Worm (Caenorhabditis elegans) whole organism, young adult: ENCODE data around the gene let-716.

ENCODE experiments used
- F52B5.7 ChIP-seq: sonication (generic microtip); optimal IDR thresholded peaks from 2 replicates; lab custom pipeline; 2016; ENCODE audit warnings: mild to moderate bottlenecking, missing genetic modification characterization, missing compliant biosample characterization
- F57A8.1 ChIP-seq: fragments of 200-800 bp; sonication (Bioruptor generic); optimal IDR thresholded peaks from 2 replicates; lab custom pipeline; 2018; ENCODE audit warnings: mild to moderate bottlenecking, missing genetic modification characterization, moderate library complexity, missing compliant biosample characterization
- ekl-4 ChIP-seq: fragments of 200-800 bp; sonication (Bioruptor generic); IDR thresholded peaks from 2 replicates; pipeline ENCODE4 v1.3.6; 2022; ENCODE audit warnings: missing genetic modification reagents, missing genetic modification characterization, missing compliant biosample characterization
- hmg-1.2 ChIP-seq: fragments of 200-800 bp; sonication (Bioruptor generic); IDR thresholded peaks from 2 replicates; pipeline ENCODE4 v1.3.6; 2022; ENCODE audit warnings: missing genetic modification reagents, missing genetic modification characterization, missing compliant biosample characterization
- lin-26 ChIP-seq: fragments of 200-800 bp; sonication (Bioruptor generic); IDR thresholded peaks from 2 replicates; pipeline ENCODE4 v1.3.6; 2022; ENCODE audit warnings: missing genetic modification reagents, missing genetic modification characterization, missing compliant biosample characterization
- mxl-1 ChIP-seq: sonication (generic microtip); optimal IDR thresholded peaks from 2 replicates; lab custom pipeline; 2016; ENCODE audit warnings: missing genetic modification characterization, missing compliant biosample characterization
- nhr-90 ChIP-seq: sonication (generic microtip); optimal IDR thresholded peaks from 2 replicates; lab custom pipeline; 2016; ENCODE audit warnings: missing genotype, mild to moderate bottlenecking, missing genetic modification characterization, missing compliant biosample characterization
- snpc-3.4 ChIP-seq: sonication (generic microtip); optimal IDR thresholded peaks from 2 replicates; lab custom pipeline; 2017; ENCODE audit warnings: missing genetic modification characterization, mild to moderate bottlenecking, missing compliant biosample characterization, antibody characterized with exemption, moderate library complexity, missing genotype, missing genetic modification reagents
- snpc-4 ChIP-seq, 5 experiments: fragments of 150-350 bp in 1 of 5; sonication (generic microtip) in 4 of 5; optimal IDR thresholded peaks; 2 replicates each; lab custom pipeline; 2014 to 2018; ENCODE audit warnings: missing genetic modification characterization in 5 of 5, missing biosample characterization in 3 of 5, antibody characterized with exemption in 2 of 5, mild to moderate bottlenecking in 2 of 5, missing compliant biosample characterization in 2 of 5, missing genotype in 2 of 5, moderate library complexity in 2 of 5, missing genetic modification reagents in 1 of 5
- unc-62 ChIP-seq: fragments of 150-350 bp; optimal IDR thresholded peaks from 2 replicates; lab custom pipeline; 2014; ENCODE audit warnings: missing biosample characterization, missing genetic modification reagents, missing genetic modification characterization
- ztf-26 ChIP-seq: sonication (generic microtip); optimal IDR thresholded peaks from 2 replicates; lab custom pipeline; 2017; ENCODE audit warnings: missing genetic modification characterization, missing compliant biosample characterization

- TF ChIP-seq lin-26 (GFP tag; lab: Robert Waterston, UW) (no peak), unc-62 (GFP tag; lab: Kevin White, UChicago) (no peak), mxl-1 (no peak), snpc-4 (GFP tag; optimal IDR thresholded peaks at IDR 0.05; lab: Kevin White, UChicago) (no peak), snpc-4 (tag; optimal IDR thresholded peaks at IDR 0.05; lab: Kevin White, UChicago) (no peak), hmg-1.2 (GFP tag; lab: Robert Waterston, UW) (no peak), snpc-3.4 (tag; lab: Kevin White, UChicago) (no peak), ekl-4 (no peak), ztf-26 (tag; lab: Kevin White, UChicago) (no peak), F52B5.7 (tag; lab: Kevin White, UChicago) (no peak), F57A8.1 (GFP tag; lab: Kevin White, UChicago) (no peak), nhr-90 (no peak)
These were observed 28.0 kb upstream of the let-716 start for ce11 chrIII:6355359-6355758.
